Worm (Caenorhabditis elegans): ENCODE results near the gene cku-70.
A peak's percentile ranks its signal among the peaks of the same experiment; 100 is the strongest.

cku-70 gene

DNA sequence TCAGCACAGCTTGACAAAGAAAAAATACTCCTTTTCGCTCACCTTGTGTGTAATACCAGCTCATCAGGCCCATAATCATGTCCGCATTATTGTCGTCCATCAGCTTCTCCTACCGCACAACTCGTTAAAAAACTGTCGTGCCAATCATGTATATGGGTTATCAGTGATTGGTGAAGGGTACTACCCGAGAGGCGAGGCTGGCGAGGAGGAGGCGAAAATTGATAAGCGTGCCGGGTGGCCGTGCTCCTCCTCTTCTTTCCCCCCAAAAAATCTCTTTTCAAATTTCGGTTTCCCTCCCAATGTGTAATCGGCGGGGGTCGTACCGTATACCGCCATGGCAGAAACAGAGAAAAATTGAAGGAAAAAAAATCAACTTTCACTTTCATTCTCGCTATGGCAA, 33.5 kb downstream of the cku-70 start:
- no peak for TF ChIP-seq nhr-77 (tag; optimal IDR thresholded peaks at IDR 0.05)
- peak; percentile 72 for TF ChIP-seq elt-2 (tag; optimal IDR thresholded peaks at IDR 0.05)
- peak; percentile 38 for TF ChIP-seq pqm-1 (tag; optimal IDR thresholded peaks at IDR 0.05)
- no peak for TF ChIP-seq eor-1 (tag; optimal IDR thresholded peaks at IDR 0.05)
- no peak for TF ChIP-seq fkh-10 (GFP tag; optimal IDR thresholded peaks at IDR 0.05)
- no peak for TF ChIP-seq ceh-82 (tag; optimal IDR thresholded peaks at IDR 0.05)
- TF ChIP-seq fkh-2 (tag; optimal IDR thresholded peaks at IDR 0.05) = no peak
- TF ChIP-seq nfya-1 (tag; optimal IDR thresholded peaks at IDR 0.05; ENCODE audit: insufficient read depth) = peak; percentile 42
- no peak for TF ChIP-seq nhr-237 (tag; optimal IDR thresholded peaks at IDR 0.05)
- TF ChIP-seq ceh-9 (tag; optimal IDR thresholded peaks at IDR 0.05) = no peak

DNA sequence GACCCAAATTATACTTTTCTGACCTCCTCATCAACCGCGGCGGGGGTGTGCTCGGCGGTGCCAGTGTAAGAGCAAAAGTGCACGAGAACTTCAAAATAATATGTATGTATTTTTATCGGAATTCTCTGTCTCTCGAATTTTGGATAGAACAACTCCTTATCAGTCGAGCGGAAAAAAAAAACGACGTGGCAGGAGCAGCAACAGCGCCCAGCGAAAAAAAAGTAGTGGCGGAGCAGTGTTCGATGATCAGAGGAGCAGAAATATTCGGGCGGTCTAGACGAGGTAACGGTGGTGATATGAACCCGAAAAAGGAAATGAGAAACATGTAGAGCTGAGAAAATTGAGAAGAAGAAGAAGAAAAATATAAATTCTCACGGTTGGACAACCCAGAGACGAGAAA, 38.6 kb downstream of the cku-70 start:
- TF ChIP-seq daf-12 (tag; optimal IDR thresholded peaks at IDR 0.05) (no peak), elt-2 (tag; optimal IDR thresholded peaks at IDR 0.05) (peak; percentile 75)

DNA sequence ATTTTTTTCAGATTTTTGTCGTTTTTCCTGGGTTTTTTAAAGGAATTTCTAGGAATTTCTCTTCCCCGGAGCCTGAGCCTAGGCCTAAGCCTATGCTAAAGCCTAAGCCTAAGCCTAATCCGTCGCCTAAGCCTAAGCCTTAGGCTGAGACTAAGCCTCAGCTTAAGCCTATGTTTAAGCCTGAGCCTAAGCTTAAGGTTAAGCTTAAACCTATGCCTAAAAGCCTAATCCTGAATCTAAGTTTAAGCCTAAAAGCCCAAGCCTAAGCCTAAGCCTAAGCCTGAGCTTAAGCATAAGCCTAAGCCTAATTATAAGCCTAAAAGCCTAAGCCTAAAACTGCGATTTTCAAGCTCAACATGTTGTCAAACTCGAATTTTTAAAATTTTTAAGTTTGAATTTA, 39.5 kb downstream of the cku-70 start:
- no peak for TF ChIP-seq elt-1 (tag; optimal IDR thresholded peaks at IDR 0.05)
- no peak for TF ChIP-seq egl-5 (tag; optimal IDR thresholded peaks at IDR 0.05)
- no peak for TF ChIP-seq nhr-76 (tag; optimal IDR thresholded peaks at IDR 0.05)
- TF ChIP-seq ceh-16 (tag; optimal IDR thresholded peaks at IDR 0.05) = no peak
- TF ChIP-seq sea-2 (GFP tag; optimal IDR thresholded peaks at IDR 0.05) = no peak
- TF ChIP-seq ama-1 (optimal IDR thresholded peaks at IDR 0.05) = no peak
- TF ChIP-seq nhr-77 (tag; optimal IDR thresholded peaks at IDR 0.05) = no peak
- TF ChIP-seq nfya-1 (tag; optimal IDR thresholded peaks at IDR 0.05; ENCODE audit: insufficient read depth) = no peak
- TF ChIP-seq aly-2 (tag; optimal IDR thresholded peaks at IDR 0.05) = no peak
- TF ChIP-seq pqm-1 (tag; optimal IDR thresholded peaks at IDR 0.05) = no peak
- no peak for TF ChIP-seq ceh-82 (tag; optimal IDR thresholded peaks at IDR 0.05)
- TF ChIP-seq nhr-11 (tag; optimal IDR thresholded peaks at IDR 0.05) = no peak
- TF ChIP-seq nhr-23 (tag; optimal IDR thresholded peaks at IDR 0.05) = no peak
- no peak for TF ChIP-seq eor-1 (tag; optimal IDR thresholded peaks at IDR 0.05)
- no peak for TF ChIP-seq R02D3.7 (tag; optimal IDR thresholded peaks at IDR 0.05)
- TF ChIP-seq egl-27 (tag; optimal IDR thresholded peaks at IDR 0.05) = no peak
- TF ChIP-seq lsy-12 (tag; optimal IDR thresholded peaks at IDR 0.05) = no peak
- TF ChIP-seq lin-15B (tag; optimal IDR thresholded peaks at IDR 0.05) = no peak
- no peak for TF ChIP-seq mdl-1 (tag; optimal IDR thresholded peaks at IDR 0.05)

DNA sequence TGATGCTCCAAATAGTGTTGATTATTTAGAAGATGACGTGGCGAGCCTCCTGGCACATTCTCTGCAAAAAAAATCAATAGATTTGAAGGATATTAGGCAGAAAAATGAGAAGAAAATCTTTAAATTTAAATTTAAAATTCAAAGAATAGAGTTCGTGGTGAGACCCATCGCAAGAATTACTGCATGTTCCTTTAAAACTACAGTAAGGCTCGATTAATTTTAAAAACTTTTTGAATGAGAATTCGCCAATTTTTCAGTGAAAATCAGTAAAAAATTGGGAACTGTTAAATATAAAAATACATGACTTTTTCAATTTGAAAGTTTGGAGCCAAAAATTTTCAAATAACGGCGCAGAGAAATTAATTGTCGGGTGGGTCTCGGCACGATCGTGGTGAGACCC, 40.5 kb downstream of the cku-70 start, which contains the start of gene tra-1:
Gene tra-1, minus strand, starts transcription at position 62 of the 400 bp plus-strand sequence.
- TF ChIP-seq nhr-76 (tag; optimal IDR thresholded peaks at IDR 0.05) (no peak), ama-1 (optimal IDR thresholded peaks at IDR 0.05) (no peak), unc-62 (GFP tag; optimal IDR thresholded peaks at IDR 0.05) (no peak), tbx-2 (tag; optimal IDR thresholded peaks at IDR 0.05) (no peak), nhr-67 (tag; optimal IDR thresholded peaks at IDR 0.05) (no peak), ztf-11 (tag; optimal IDR thresholded peaks at IDR 0.05) (no peak), nhr-237 (tag; optimal IDR thresholded peaks at IDR 0.05) (no peak), aly-2 (tag; optimal IDR thresholded peaks at IDR 0.05) (no peak), jun-1 (tag; optimal IDR thresholded peaks at IDR 0.05) (no peak), eor-1 (tag; optimal IDR thresholded peaks at IDR 0.05) (no peak), ZK546.5 (tag; optimal IDR thresholded peaks at IDR 0.05) (no peak)

DNA sequence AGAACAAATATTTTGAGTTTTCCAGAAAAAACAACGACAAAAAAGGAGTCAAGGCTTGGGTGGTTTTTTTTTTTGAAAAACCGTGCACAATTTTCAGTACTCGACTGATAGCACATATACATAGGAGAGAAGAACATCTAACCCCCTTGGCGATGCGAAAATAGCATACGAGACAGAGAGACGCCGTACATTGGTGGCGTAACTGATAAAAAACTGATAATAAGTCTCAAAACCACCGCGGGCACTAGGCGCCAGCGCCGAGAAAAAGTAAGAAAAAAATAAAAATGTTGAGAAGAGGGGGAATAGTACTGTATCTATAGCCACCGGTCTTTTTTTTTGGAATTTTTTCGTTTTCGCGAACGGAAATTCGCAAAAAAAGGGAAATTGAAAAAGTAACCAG, 40.9 kb downstream of the cku-70 start:
- peak; percentile 89 for TF ChIP-seq elt-2 (tag; optimal IDR thresholded peaks at IDR 0.05)
- peak; percentile 12 for TF ChIP-seq pha-4 (tag; optimal IDR thresholded peaks at IDR 0.05)
- TF ChIP-seq skn-1 (tag; optimal IDR thresholded peaks at IDR 0.05) = no peak
- TF ChIP-seq pqm-1 (tag; optimal IDR thresholded peaks at IDR 0.05) = peak; percentile 54

DNA sequence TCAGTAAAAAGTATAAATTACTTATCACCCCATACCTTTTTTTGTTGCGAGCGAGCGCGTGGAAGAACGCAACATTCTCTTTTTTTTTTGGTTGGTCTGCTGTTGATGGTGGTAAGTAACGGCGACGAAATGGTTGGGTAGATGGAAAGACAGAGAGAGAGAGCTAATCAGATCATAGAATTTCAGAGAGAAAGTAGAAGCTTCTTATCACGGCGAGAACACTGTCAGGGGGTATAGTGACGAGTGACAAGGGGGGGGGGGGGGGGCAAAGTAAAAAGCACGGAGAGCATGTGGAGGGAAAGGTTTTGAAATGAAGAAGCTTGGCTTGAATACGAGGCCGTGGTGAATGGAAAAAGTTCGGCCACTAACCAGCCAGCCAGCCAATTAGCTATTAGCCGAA, 42.7 kb downstream of the cku-70 start:
- TF ChIP-seq nfya-1 (tag; optimal IDR thresholded peaks at IDR 0.05; ENCODE audit: insufficient read depth) (peak; percentile 0), pqm-1 (tag; optimal IDR thresholded peaks at IDR 0.05) (peak; percentile 76), pha-4 (tag; optimal IDR thresholded peaks at IDR 0.05) (peak; percentile 4), ztf-11 (tag; optimal IDR thresholded peaks at IDR 0.05) (no peak), elt-2 (tag; optimal IDR thresholded peaks at IDR 0.05) (peak; percentile 89), mml-1 (tag; optimal IDR thresholded peaks at IDR 0.05) (no peak)
